Fruit fly (Drosophila melanogaster) whole organism: ENCODE measurements around the gene CG31286.

Experiments used
- CG8478 ChIP-seq: fragments of >200 bp; optimal IDR thresholded peaks from 2 replicates; lab custom pipeline; 2018; ENCODE audit warnings: inconsistent platforms
- Dll ChIP-seq: fragments of >200 bp; optimal IDR thresholded peaks from 2 replicates; lab custom pipeline; 2017
- EcR ChIP-seq, 2 experiments: fragments of >200 bp; optimal IDR thresholded peaks; 2 replicates each; lab custom pipeline; 2017; ENCODE audit warnings: missing biosample characterization in 2 of 2, missing genetic modification characterization in 2 of 2, missing genetic modification reagents in 2 of 2
- pan ChIP-seq: fragments of >200 bp; optimal IDR thresholded peaks from 2 replicates; lab custom pipeline; 2017
- psq ChIP-seq: fragments of >200 bp; optimal IDR thresholded peaks from 2 replicates; lab custom pipeline; 2017
- usp ChIP-seq: fragments of >200 bp; optimal IDR thresholded peaks from 2 replicates; lab custom pipeline; 2017; ENCODE audit warnings: missing biosample characterization, missing genetic modification characterization, mixed read lengths

Gene CG31286

dm6 chr3R:6683671-6684070 lies 42.6 kb downstream of the CG31286 start:
- TF ChIP-seq EcR (GFP tag; optimal IDR thresholded peaks at IDR 0.05; lab: Kevin White, UChicago): no peak
- no peak for TF ChIP-seq CG8478 (lab: Kevin White, UChicago)
- TF ChIP-seq Dll: no peak
- TF ChIP-seq usp (GFP tag; lab: Kevin White, UChicago): no peak
- no peak for TF ChIP-seq psq
- no peak for TF ChIP-seq pan (lab: Kevin White, UChicago)

- no peak for TF ChIP-seq psq
- TF ChIP-seq pan (lab: Kevin White, UChicago): no peak
- TF ChIP-seq CG8478 (lab: Kevin White, UChicago): no peak
- TF ChIP-seq EcR (GFP tag; optimal IDR thresholded peaks at IDR 0.05; lab: Kevin White, UChicago): no peak
- no peak for TF ChIP-seq Dll
- no peak for TF ChIP-seq usp (GFP tag; lab: Kevin White, UChicago)
Observed at dm6 chr3R:6684145-6684544, 43.1 kb downstream of the CG31286 start, which contains the start of gene Edg84A. TSS of gene Edg84A (plus strand) at chr3R:6684445.

- TF ChIP-seq Dll (no peak), CG8478 (lab: Kevin White, UChicago) (no peak), usp (GFP tag; lab: Kevin White, UChicago) (no peak), psq (no peak), pan (lab: Kevin White, UChicago) (no peak), EcR (GFP tag; optimal IDR thresholded peaks at IDR 0.05; lab: Kevin White, UChicago) (no peak)
Observed at dm6 chr3R:6686428-6686827, 45.4 kb downstream of the CG31286 start, which contains the start of gene Ccp84Ag. TSS of gene Ccp84Ag (plus strand) at chr3R:6686728.

- no peak for TF ChIP-seq pan (lab: Kevin White, UChicago)
- no peak for TF ChIP-seq usp (GFP tag; lab: Kevin White, UChicago)
- no peak for TF ChIP-seq psq
- TF ChIP-seq CG8478 (lab: Kevin White, UChicago): no peak
- no peak for TF ChIP-seq EcR (GFP tag; optimal IDR thresholded peaks at IDR 0.05; lab: Kevin White, UChicago)
- TF ChIP-seq Dll: no peak
Observed at dm6 chr3R:6687219-6687618, 46.2 kb downstream of the CG31286 start.

- TF ChIP-seq psq (no peak), EcR (GFP tag; optimal IDR thresholded peaks at IDR 0.05; lab: Kevin White, UChicago) (no peak), CG8478 (lab: Kevin White, UChicago) (no peak), usp (GFP tag; lab: Kevin White, UChicago) (no peak), pan (lab: Kevin White, UChicago) (no peak), Dll (no peak)
Observed at dm6 chr3R:6688160-6688559, 47.1 kb downstream of the CG31286 start.

dm6 chr3R:6690139-6690538 lies 49.1 kb downstream of the CG31286 start, which contains the start of gene Ccp84Af:
TSS of gene Ccp84Af (minus strand) at chr3R:6690239.
- TF ChIP-seq usp (GFP tag; lab: Kevin White, UChicago): no peak

dm6 chr3R:6691658-6692057 lies 50.6 kb downstream of the CG31286 start, which contains the start of gene Ccp84Ae:
TSS of gene Ccp84Ae (minus strand) at chr3R:6691758.
- TF ChIP-seq CG8478 (lab: Kevin White, UChicago) (no peak), psq (no peak), pan (lab: Kevin White, UChicago) (no peak), EcR (GFP tag; optimal IDR thresholded peaks at IDR 0.05; lab: Kevin White, UChicago) (no peak), usp (GFP tag; lab: Kevin White, UChicago) (no peak)

dm6 chr3R:6692432-6692831 lies 51.4 kb downstream of the CG31286 start, which contains the start of gene Ccp84Ad:
TSS of gene Ccp84Ad (plus strand) at chr3R:6692732.
- no peak for TF ChIP-seq CG8478 (lab: Kevin White, UChicago)
- TF ChIP-seq usp (GFP tag; lab: Kevin White, UChicago): no peak
- TF ChIP-seq psq: no peak
- TF ChIP-seq EcR (GFP tag; optimal IDR thresholded peaks at IDR 0.05; lab: Kevin White, UChicago): no peak
- no peak for TF ChIP-seq pan (lab: Kevin White, UChicago)
- no peak for TF ChIP-seq Dll
